1 fruit fly cellular context compared by ENCODE assay signal in genomic region chr2L:4591842-4592241, dm6.
TF ChIP-seq lines count a peak whose summit lies in the region.

No protein-coding gene starts in this region.

TF ChIP-seq in whole organism, embryonic, 481 proteins besides CTCF, POLR2A, EP300 and RAD21 (continued from another document):
- TF ChIP-seq tll (GFP tag; optimal IDR thresholded peaks at IDR 0.05; lab: Kevin White, UChicago), result no peak
- TF ChIP-seq CG3838 (GFP tag; optimal IDR thresholded peaks at IDR 0.05; lab: Kevin White, UChicago), result no peak
- TF ChIP-seq CG4617 (GFP tag; optimal IDR thresholded peaks at IDR 0.05; lab: Kevin White, UChicago; ENCODE audit: borderline replicate concordance), result no peak
- TF ChIP-seq so (GFP tag; IDR thresholded peaks at IDR 0.05; lab: Robert Waterston, UW), result 0 out of 3 replicates have a peak, but pooled peaks have one; percentile 10
- TF ChIP-seq crc (GFP tag; optimal IDR thresholded peaks at IDR 0.05; lab: Kevin White, UChicago), result no peak
- TF ChIP-seq unpg (GFP tag; optimal IDR thresholded peaks at IDR 0.05; lab: Kevin White, UChicago), result no peak
- TF ChIP-seq CG42726 (GFP tag; IDR thresholded peaks at IDR 0.05; lab: Robert Waterston, UW; ENCODE audit: partially characterized antibody), result no peak
- no peak for TF ChIP-seq CG4404 (GFP tag; IDR thresholded peaks at IDR 0.05; lab: Robert Waterston, UW)
- no peak for TF ChIP-seq ash1 (GFP tag; optimal IDR thresholded peaks at IDR 0.05; lab: Kevin White, UChicago)
- TF ChIP-seq disco-r (GFP tag; optimal IDR thresholded peaks at IDR 0.05; lab: Kevin White, UChicago), result no peak
- no peak for TF ChIP-seq E2f2 (GFP tag; IDR thresholded peaks at IDR 0.05; lab: Robert Waterston, UW)
- TF ChIP-seq CG17912 (GFP tag; optimal IDR thresholded peaks at IDR 0.05; lab: Kevin White, UChicago), result no peak
- no peak for TF ChIP-seq CG17829 (tag; optimal IDR thresholded peaks at IDR 0.05; lab: Kevin White, UChicago)
- TF ChIP-seq CG3726 (GFP tag; IDR thresholded peaks at IDR 0.05; lab: Robert Waterston, UW), result no peak
- TF ChIP-seq croc (GFP tag; conservative IDR thresholded peaks at IDR 0.05; lab: Robert Waterston, UW), result no peak
- no peak for TF ChIP-seq yki (optimal IDR thresholded peaks at IDR 0.05; lab: Kevin White, UChicago)
- TF ChIP-seq CG16813 (GFP tag; IDR thresholded peaks at IDR 0.05; lab: Robert Waterston, UW; ENCODE audit: partially characterized antibody), result no peak
- TF ChIP-seq Hsf (GFP tag; optimal IDR thresholded peaks at IDR 0.05; lab: Kevin White, UChicago), result no peak
- no peak for TF ChIP-seq sug (tag; optimal IDR thresholded peaks at IDR 0.05; lab: Kevin White, UChicago)
- peak in 1 of 2 experiments; percentile 32 for TF ChIP-seq Trl (optimal IDR thresholded peaks at IDR 0.05; lab: Kevin White, UChicago)
- no peak for TF ChIP-seq Trl (GFP tag; optimal IDR thresholded peaks at IDR 0.05; lab: Kevin White, UChicago)
- TF ChIP-seq amos (GFP tag; IDR thresholded peaks at IDR 0.05; lab: Robert Waterston, UW; ENCODE audit: partially characterized antibody), result peak; percentile 32; the same call in 1 of the 2 replicates
- peak; percentile 56 for TF ChIP-seq kni (GFP tag; optimal IDR thresholded peaks at IDR 0.05; lab: Kevin White, UChicago)
- TF ChIP-seq oc (tag; optimal IDR thresholded peaks at IDR 0.05; lab: Kevin White, UChicago), result peak; percentile 35
- TF ChIP-seq CG9817 (tag; optimal IDR thresholded peaks at IDR 0.05; lab: Kevin White, UChicago), result no peak
- TF ChIP-seq CG8290 (GFP tag; optimal IDR thresholded peaks at IDR 0.05; lab: Kevin White, UChicago), result no peak
- TF ChIP-seq CG8290 (tag; optimal IDR thresholded peaks at IDR 0.05; lab: Kevin White, UChicago), result peak in 1 of 2 experiments; percentile 10
- TF ChIP-seq CG11723 (GFP tag; optimal IDR thresholded peaks at IDR 0.05; lab: Kevin White, UChicago), result no peak
- peak; percentile 14 for TF ChIP-seq CG15514 (GFP tag; optimal IDR thresholded peaks at IDR 0.05; lab: Kevin White, UChicago)
- no peak for TF ChIP-seq Xbp1 (GFP tag; optimal IDR thresholded peaks at IDR 0.05; lab: Kevin White, UChicago)
- TF ChIP-seq ac (GFP tag; optimal IDR thresholded peaks at IDR 0.05; lab: Kevin White, UChicago), result no peak
- no peak for TF ChIP-seq mirr (GFP tag; optimal IDR thresholded peaks at IDR 0.05; lab: Kevin White, UChicago)
- TF ChIP-seq repo (GFP tag; optimal IDR thresholded peaks at IDR 0.05; lab: Kevin White, UChicago), result no peak
- 0 out of 2 replicates have a peak, but pooled peaks have one; percentile 21 for TF ChIP-seq CG4360 (GFP tag; IDR thresholded peaks at IDR 0.05; lab: Robert Waterston, UW)
- no peak for TF ChIP-seq ssp (GFP tag; IDR thresholded peaks at IDR 0.05; lab: Robert Waterston, UW)
- TF ChIP-seq ci (GFP tag; IDR thresholded peaks at IDR 0.05; lab: Robert Waterston, UW), result peak; percentile 53; the same call in 2 of the 3 replicates
- TF ChIP-seq CG11247 (GFP tag; IDR thresholded peaks at IDR 0.05; lab: Robert Waterston, UW), result no peak
- TF ChIP-seq CG2875 (GFP tag; optimal IDR thresholded peaks at IDR 0.05; lab: Kevin White, UChicago), result no peak
- TF ChIP-seq CG12299 (tag; optimal IDR thresholded peaks at IDR 0.05; lab: Kevin White, UChicago), result no peak
- TF ChIP-seq Spps (tag; optimal IDR thresholded peaks at IDR 0.05; lab: Kevin White, UChicago), result no peak
- no peak for TF ChIP-seq btn (GFP tag; optimal IDR thresholded peaks at IDR 0.05; lab: Kevin White, UChicago)
- 0 out of 2 replicates have a peak, but pooled peaks have one; percentile 5 for TF ChIP-seq NFAT (GFP tag; IDR thresholded peaks at IDR 0.05; lab: Robert Waterston, UW)
- TF ChIP-seq tin (GFP tag; optimal IDR thresholded peaks at IDR 0.05; lab: Kevin White, UChicago), result no peak
- no peak for TF ChIP-seq CG8089 (GFP tag; optimal IDR thresholded peaks at IDR 0.05; lab: Kevin White, UChicago)
- TF ChIP-seq Nf-YB (GFP tag; optimal IDR thresholded peaks at IDR 0.05; lab: Kevin White, UChicago), result no peak
- TF ChIP-seq nau (GFP tag; optimal IDR thresholded peaks at IDR 0.05; lab: Kevin White, UChicago), result no peak
- TF ChIP-seq CG12744 (GFP tag; optimal IDR thresholded peaks at IDR 0.05; lab: Kevin White, UChicago), result no peak
- no peak for TF ChIP-seq tx (GFP tag; optimal IDR thresholded peaks at IDR 0.05; lab: Kevin White, UChicago)
- no peak for TF ChIP-seq vfl (GFP tag; optimal IDR thresholded peaks at IDR 0.05; lab: Kevin White, UChicago)
- TF ChIP-seq cg (GFP tag; optimal IDR thresholded peaks at IDR 0.05; lab: Kevin White, UChicago), result peak; percentile 23
- peak; percentile 2 for TF ChIP-seq CG15269 (tag; optimal IDR thresholded peaks at IDR 0.05; lab: Kevin White, UChicago)
- TF ChIP-seq gcm (GFP tag; optimal IDR thresholded peaks at IDR 0.05; lab: Kevin White, UChicago), result no peak
- no peak for TF ChIP-seq CG9215 (GFP tag; IDR thresholded peaks at IDR 0.05; lab: Robert Waterston, UW)
- no peak for TF ChIP-seq dysf (GFP tag; IDR thresholded peaks at IDR 0.05; lab: Robert Waterston, UW)
- no peak for TF ChIP-seq CG5245 (GFP tag; optimal IDR thresholded peaks at IDR 0.05; lab: Kevin White, UChicago)
- no peak for TF ChIP-seq Fer3 (tag; optimal IDR thresholded peaks at IDR 0.05; lab: Kevin White, UChicago)
- peak; percentile 2 for TF ChIP-seq HLHmδ (GFP tag; optimal IDR thresholded peaks at IDR 0.05; lab: Kevin White, UChicago)
- no peak for TF ChIP-seq br (optimal IDR thresholded peaks at IDR 0.05; lab: Kevin White, UChicago)
- TF ChIP-seq dm (GFP tag; optimal IDR thresholded peaks at IDR 0.05; lab: Kevin White, UChicago), result no peak
- no peak for TF ChIP-seq HmgD (GFP tag; optimal IDR thresholded peaks at IDR 0.05; lab: Kevin White, UChicago)
- TF ChIP-seq knrl (GFP tag; IDR thresholded peaks at IDR 0.05; lab: Robert Waterston, UW; ENCODE audit: partially characterized antibody), result no peak
- no peak for TF ChIP-seq pnt (GFP tag; optimal IDR thresholded peaks at IDR 0.05; lab: Kevin White, UChicago)
- no peak for TF ChIP-seq al (GFP tag; IDR thresholded peaks at IDR 0.05; lab: Robert Waterston, UW)
- TF ChIP-seq danr (GFP tag; IDR thresholded peaks at IDR 0.05; lab: Robert Waterston, UW), result no peak
- TF ChIP-seq chinmo (GFP tag; IDR thresholded peaks at IDR 0.05; lab: Robert Waterston, UW; ENCODE audit: partially characterized antibody), result 0 out of 4 replicates have a peak, but pooled peaks have one; percentile 50
- no peak for TF ChIP-seq bab2 (GFP tag; optimal IDR thresholded peaks at IDR 0.05; lab: Kevin White, UChicago)
- TF ChIP-seq CG17359 (tag; optimal IDR thresholded peaks at IDR 0.05; lab: Kevin White, UChicago), result no peak
- no peak for TF ChIP-seq nmo (GFP tag; optimal IDR thresholded peaks at IDR 0.05; lab: Kevin White, UChicago)
- no peak for TF ChIP-seq cato (GFP tag; optimal IDR thresholded peaks at IDR 0.05; lab: Kevin White, UChicago; ENCODE audit: borderline replicate concordance)
- TF ChIP-seq slbo (GFP tag; IDR thresholded peaks at IDR 0.05; lab: Robert Waterston, UW), result no peak
- no peak for TF ChIP-seq CG17612 (GFP tag; IDR thresholded peaks at IDR 0.05; lab: Robert Waterston, UW)
- TF ChIP-seq CG1602 (GFP tag; optimal IDR thresholded peaks at IDR 0.05; lab: Kevin White, UChicago), result no peak
- TF ChIP-seq CG8944 (GFP tag; optimal IDR thresholded peaks at IDR 0.05; lab: Kevin White, UChicago), result no peak
- TF ChIP-seq Blimp-1 (GFP tag; optimal IDR thresholded peaks at IDR 0.05; lab: Kevin White, UChicago), result peak; percentile 63
- no peak for TF ChIP-seq Six4 (GFP tag; optimal IDR thresholded peaks at IDR 0.05; lab: Kevin White, UChicago)
